Worm (Caenorhabditis elegans) whole organism, L3 larva: ENCODE results near the gene mks-1.

Experiments
- aly-2 ChIP-seq: fragments of 150-350 bp; optimal IDR thresholded peaks from 2 replicates; lab custom pipeline; 2014; ENCODE audit warnings: missing biosample characterization, missing genetic modification characterization
- ama-1 ChIP-seq: fragments of 150-350 bp; optimal IDR thresholded peaks from 2 replicates; lab custom pipeline; 2018
- ceh-9 ChIP-seq: sonication (generic microtip); optimal IDR thresholded peaks from 2 replicates; lab custom pipeline; 2018; ENCODE audit warnings: missing biosample characterization, missing genetic modification characterization
- elt-2 ChIP-seq: sonication (generic microtip); optimal IDR thresholded peaks from 2 replicates; lab custom pipeline; 2016; ENCODE audit warnings: missing genetic modification reagents, mild to moderate bottlenecking, missing genetic modification characterization, missing compliant biosample characterization
- elt-3 ChIP-seq, 3 experiments: fragments of 150-350 bp in 1 of 3; sonication (generic microtip) in 2 of 3; optimal IDR thresholded peaks; 2 replicates in 2 of 3; 4 replicates in 1 of 3; lab custom pipeline; 2014 to 2017; ENCODE audit warnings: missing biosample characterization in 3 of 3, missing genetic modification characterization in 3 of 3
- lin-39 ChIP-seq: fragments of 150-350 bp; optimal IDR thresholded peaks from 2 replicates; lab custom pipeline; 2018; ENCODE audit warnings: missing biosample characterization, missing genetic modification reagents, missing genetic modification characterization
- snpc-4 ChIP-seq: fragments of 150-350 bp; optimal IDR thresholded peaks from 2 replicates; lab custom pipeline; 2014; ENCODE audit warnings: missing biosample characterization, missing genetic modification characterization
- unc-39 ChIP-seq: sonication (generic microtip); optimal IDR thresholded peaks from 4 replicates; lab custom pipeline; 2017; ENCODE audit warnings: missing biosample characterization, missing genetic modification characterization
- ztf-4 ChIP-seq: fragments of 150-350 bp; optimal IDR thresholded peaks from 2 replicates; lab custom pipeline; 2014; ENCODE audit warnings: missing biosample characterization, missing genetic modification characterization

ce11 chrIII:3140227-3140626 lies 45.9 kb upstream of the mks-1 start:
- TF ChIP-seq elt-3 (tag; optimal IDR thresholded peaks at IDR 0.05; lab: Kevin White, UChicago): no peak
- no peak for TF ChIP-seq aly-2 (tag; lab: Kevin White, UChicago)
- no peak for TF ChIP-seq ama-1 (lab: Kevin White, UChicago)
- TF ChIP-seq snpc-4 (tag; lab: Kevin White, UChicago): no peak
- TF ChIP-seq lin-39: no peak
- no peak for TF ChIP-seq elt-2 (tag; lab: Kevin White, UChicago)
- TF ChIP-seq ceh-9 (tag; lab: Kevin White, UChicago): no peak
- TF ChIP-seq unc-39: no peak
- TF ChIP-seq ztf-4 (tag; lab: Kevin White, UChicago): no peak
